Fruit fly (Drosophila melanogaster): ENCODE results near the gene Ggt-1.

Ggt-1 gene

DNA sequence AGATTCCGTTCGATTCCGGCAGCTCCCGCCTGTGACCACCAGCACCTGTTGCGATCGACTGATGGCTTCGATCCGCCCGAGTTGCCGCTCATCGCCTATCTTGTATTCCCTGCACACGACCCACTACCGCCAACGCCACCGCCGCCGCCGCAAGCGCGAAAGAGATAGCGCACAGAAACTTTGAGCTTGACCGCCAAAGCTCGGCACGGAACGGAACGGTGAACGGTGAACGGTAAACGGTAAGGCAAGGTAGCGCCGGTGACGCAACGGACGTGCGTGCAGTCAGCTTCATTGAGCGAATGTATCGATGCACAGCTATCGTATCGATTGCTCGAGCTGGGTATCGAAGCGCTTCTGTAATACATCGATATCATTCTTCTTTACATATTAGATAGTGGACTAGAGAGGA, at the start of gene Ggt-1 (continued):
- TF ChIP-seq gce (GFP tag; IDR thresholded peaks at IDR 0.05) (no peak), CG11560 (tag; IDR thresholded peaks at IDR 0.05) (no peak), CG4360 (GFP tag; IDR thresholded peaks at IDR 0.05) (no peak), aop (GFP tag; IDR thresholded peaks at IDR 0.05) (no peak), Rfx (GFP tag; IDR thresholded peaks at IDR 0.05) (peak; percentile 33; the same call in 1 of the 2 replicates), CG6254 (GFP tag; optimal IDR thresholded peaks at IDR 0.05) (no peak), CG3726 (GFP tag; IDR thresholded peaks at IDR 0.05) (no peak), dmrt99B (tag; optimal IDR thresholded peaks at IDR 0.05) (no peak), CG12659 (GFP tag; optimal IDR thresholded peaks at IDR 0.05) (peak; percentile 40), Drgx (GFP tag; IDR thresholded peaks at IDR 0.05) (no peak), CG10267 (tag; optimal IDR thresholded peaks at IDR 0.05) (no peak), hb (GFP tag; IDR thresholded peaks at IDR 0.05; ENCODE audit: partially characterized antibody) (peak; percentile 94), CG31224 (GFP tag; IDR thresholded peaks at IDR 0.05) (no peak), CG8478 (optimal IDR thresholded peaks at IDR 0.05) (peak; percentile 43), Hr78 (GFP tag; optimal IDR thresholded peaks at IDR 0.05) (peak in 1 of 2 experiments; percentile 9), CG7839 (tag; optimal IDR thresholded peaks at IDR 0.05) (no peak), Antp (GFP tag; optimal IDR thresholded peaks at IDR 0.05) (no peak), vnd (GFP tag; IDR thresholded peaks at IDR 0.05; ENCODE audit: partially characterized antibody) (peak; percentile 93), Nf-YB (GFP tag; optimal IDR thresholded peaks at IDR 0.05) (no peak), br (optimal IDR thresholded peaks at IDR 0.05) (no peak), E2f2 (GFP tag; IDR thresholded peaks at IDR 0.05) (peak; percentile 46; the same call in 1 of the 2 replicates), CG14860 (GFP tag; IDR thresholded peaks at IDR 0.05; ENCODE audit: partially characterized antibody) (peak; percentile 96), CG10209 (GFP tag; optimal IDR thresholded peaks at IDR 0.05) (no peak), chinmo (GFP tag; IDR thresholded peaks at IDR 0.05; ENCODE audit: partially characterized antibody) (peak; percentile 99), Tbp (GFP tag; optimal IDR thresholded peaks at IDR 0.05) (no peak), Bdp1 (GFP tag; optimal IDR thresholded peaks at IDR 0.05) (no peak), crc (GFP tag; optimal IDR thresholded peaks at IDR 0.05) (no peak), CG3281 (GFP tag; optimal IDR thresholded peaks at IDR 0.05) (no peak), ken (GFP tag; IDR thresholded peaks at IDR 0.05) (no peak), Bgb (GFP tag; IDR thresholded peaks at IDR 0.05; ENCODE audit: partially characterized antibody) (peak; percentile 96), Awh (GFP tag; IDR thresholded peaks at IDR 0.05) (no peak), pros (GFP tag; optimal IDR thresholded peaks at IDR 0.05) (no peak), ase (GFP tag; IDR thresholded peaks at IDR 0.05) (no peak), pfk (GFP tag; optimal IDR thresholded peaks at IDR 0.05) (peak; percentile 94), CG11695 (GFP tag; IDR thresholded peaks at IDR 0.05) (no peak), zen (tag; optimal IDR thresholded peaks at IDR 0.05) (no peak), CG9876 (GFP tag; optimal IDR thresholded peaks at IDR 0.05) (no peak), Dad (GFP tag; optimal IDR thresholded peaks at IDR 0.05) (no peak), sna (GFP tag; IDR thresholded peaks at IDR 0.05; ENCODE audit: partially characterized antibody) (peak; percentile 92), CG14667 (GFP tag; IDR thresholded peaks at IDR 0.05) (no peak), B-H1 (GFP tag; IDR thresholded peaks at IDR 0.05) (no peak), CG32767 (GFP tag; IDR thresholded peaks at IDR 0.05) (no peak), phol (tag; optimal IDR thresholded peaks at IDR 0.05) (no peak), toy (GFP tag; IDR thresholded peaks at IDR 0.05) (no peak), Trl (optimal IDR thresholded peaks at IDR 0.05) (no peak), Trl (GFP tag; optimal IDR thresholded peaks at IDR 0.05) (no peak), tap (tag; optimal IDR thresholded peaks at IDR 0.05) (no peak), CG2129 (GFP tag; IDR thresholded peaks at IDR 0.05; ENCODE audit: partially characterized antibody) (peak; percentile 82), Meics (GFP tag; optimal IDR thresholded peaks at IDR 0.05) (no peak), jigr1 (GFP tag; IDR thresholded peaks at IDR 0.05) (no peak), sisA (GFP tag; IDR thresholded peaks at IDR 0.05) (no peak), nom (GFP tag; optimal IDR thresholded peaks at IDR 0.05) (no peak)

Measured in whole organism, embryonic.